Worm (Caenorhabditis elegans) whole organism, L3 larva: Measurements from ENCODE around the gene T26E4.7.

Source experiments
- ZK546.5 ChIP-seq: sonication (generic microtip); optimal IDR thresholded peaks from 2 replicates; lab custom pipeline; 2017; ENCODE audit warnings: missing biosample characterization, missing genetic modification characterization
- egl-27 ChIP-seq: sonication (generic microtip); optimal IDR thresholded peaks from 4 replicates; lab custom pipeline; 2017; ENCODE audit warnings: missing biosample characterization, missing genetic modification reagents, missing genetic modification characterization
- nhr-25 ChIP-seq: sonication (generic microtip); optimal IDR thresholded peaks from 2 replicates; lab custom pipeline; 2017; ENCODE audit warnings: missing biosample characterization, missing genetic modification characterization
- nhr-76 ChIP-seq: fragments of 150-350 bp; sonication (generic microtip); optimal IDR thresholded peaks from 5 replicates; lab custom pipeline; 2014; ENCODE audit warnings: missing biosample characterization, missing genetic modification characterization
- nhr-77 ChIP-seq: fragments of 150-350 bp; optimal IDR thresholded peaks from 2 replicates; lab custom pipeline; 2014; ENCODE audit warnings: missing biosample characterization, missing genetic modification characterization
- unc-39 ChIP-seq: sonication (generic microtip); optimal IDR thresholded peaks from 4 replicates; lab custom pipeline; 2017; ENCODE audit warnings: missing biosample characterization, missing genetic modification characterization

DNA sequence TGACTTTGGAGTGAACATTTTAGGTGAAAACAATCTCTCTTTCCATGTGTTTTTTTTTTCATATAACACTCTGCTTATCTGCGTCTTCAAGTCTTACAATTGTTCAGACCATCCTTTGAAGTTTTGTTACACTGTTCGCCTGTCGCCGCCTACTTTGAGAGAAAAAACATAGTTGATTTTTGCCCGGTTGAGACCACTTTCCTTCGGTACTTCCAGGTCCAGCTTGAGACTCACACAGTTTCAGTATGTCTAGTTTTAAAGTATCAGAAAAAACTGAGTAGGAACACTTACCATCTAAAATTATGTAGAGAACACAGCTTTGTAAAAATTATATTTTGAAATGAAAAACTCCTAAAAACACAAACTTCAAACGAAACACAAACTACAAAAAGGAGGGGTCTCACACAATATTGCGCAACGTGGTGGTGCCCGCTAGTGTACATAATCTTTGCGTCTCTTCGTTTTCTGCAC, 22.6 kb downstream of the T26E4.7 start, which contains the start of the genes fbxa-69 and F54B8.4:
- TF ChIP-seq nhr-77 = no peak
- TF ChIP-seq nhr-76 (tag; lab: Kevin White, UChicago) = no peak
- TF ChIP-seq unc-39 (tag; lab: Kevin White, UChicago) = no peak
- TF ChIP-seq nhr-25 (tag; lab: Kevin White, UChicago) = no peak
- no peak for TF ChIP-seq ZK546.5 (tag; lab: Kevin White, UChicago)
- TF ChIP-seq egl-27 (tag; lab: Kevin White, UChicago) = no peak
